Worm (Caenorhabditis elegans) whole organism, L3 larva: Measurements from ENCODE around the gene acr-14.

ENCODE experiments used
- R02D3.7 ChIP-seq: fragments of 150-350 bp; optimal IDR thresholded peaks from 2 replicates; lab custom pipeline; 2014; ENCODE audit warnings: missing biosample characterization, missing genetic modification characterization
- aly-2 ChIP-seq: fragments of 150-350 bp; optimal IDR thresholded peaks from 2 replicates; lab custom pipeline; 2014; ENCODE audit warnings: missing biosample characterization, missing genetic modification characterization
- ama-1 ChIP-seq: fragments of 150-350 bp; optimal IDR thresholded peaks from 2 replicates; lab custom pipeline; 2018
- ceh-16 ChIP-seq: sonication (generic microtip); optimal IDR thresholded peaks from 2 replicates; lab custom pipeline; 2017; ENCODE audit warnings: missing biosample characterization, missing genetic modification characterization
- ceh-28 ChIP-seq: fragments of 150-350 bp; optimal IDR thresholded peaks from 2 replicates; lab custom pipeline; 2014; ENCODE audit warnings: missing biosample characterization, missing genetic modification reagents, missing genetic modification characterization
- ceh-82 ChIP-seq: fragments of 150-350 bp; optimal IDR thresholded peaks from 2 replicates; lab custom pipeline; 2014; ENCODE audit warnings: missing biosample characterization, missing genetic modification characterization
- ceh-9 ChIP-seq: sonication (generic microtip); optimal IDR thresholded peaks from 2 replicates; lab custom pipeline; 2018; ENCODE audit warnings: missing biosample characterization, missing genetic modification characterization
- egl-27 ChIP-seq: sonication (generic microtip); optimal IDR thresholded peaks from 4 replicates; lab custom pipeline; 2017; ENCODE audit warnings: missing biosample characterization, missing genetic modification reagents, missing genetic modification characterization
- egl-5 ChIP-seq: fragments of 150-350 bp; optimal IDR thresholded peaks from 2 replicates; lab custom pipeline; 2017; ENCODE audit warnings: missing biosample characterization, missing genetic modification reagents, missing genetic modification characterization, inconsistent platforms
- elt-1 ChIP-seq: fragments of 150-350 bp; optimal IDR thresholded peaks from 2 replicates; lab custom pipeline; 2014; ENCODE audit warnings: missing biosample characterization, missing genetic modification characterization
- elt-3 ChIP-seq, 3 experiments: fragments of 150-350 bp in 1 of 3; sonication (generic microtip) in 2 of 3; optimal IDR thresholded peaks; 2 replicates in 2 of 3; 4 replicates in 1 of 3; lab custom pipeline; 2014 to 2017; ENCODE audit warnings: missing biosample characterization in 3 of 3, missing genetic modification characterization in 3 of 3
- fkh-10 ChIP-seq: sonication (generic microtip); optimal IDR thresholded peaks from 2 replicates; lab custom pipeline; 2017; ENCODE audit warnings: missing biosample characterization, missing genetic modification reagents, missing genetic modification characterization
- fkh-2 ChIP-seq: fragments of 150-350 bp; optimal IDR thresholded peaks from 2 replicates; lab custom pipeline; 2014; ENCODE audit warnings: missing biosample characterization, missing genetic modification reagents, missing genetic modification characterization
- hmg-11 ChIP-seq: sonication (generic microtip); optimal IDR thresholded peaks from 2 replicates; lab custom pipeline; 2016; ENCODE audit warnings: missing genetic modification characterization, missing compliant biosample characterization
- lin-15B ChIP-seq: fragments of 150-350 bp; optimal IDR thresholded peaks from 2 replicates; lab custom pipeline; 2014; ENCODE audit warnings: missing biosample characterization, missing genetic modification characterization
- lin-39 ChIP-seq: fragments of 150-350 bp; optimal IDR thresholded peaks from 2 replicates; lab custom pipeline; 2018; ENCODE audit warnings: missing biosample characterization, missing genetic modification reagents, missing genetic modification characterization
- mdl-1 ChIP-seq: fragments of 150-350 bp; optimal IDR thresholded peaks from 2 replicates; lab custom pipeline; 2014; ENCODE audit warnings: missing biosample characterization, missing genetic modification characterization
- mml-1 ChIP-seq: fragments of 150-350 bp; sonication (generic microtip); optimal IDR thresholded peaks from 3 replicates; lab custom pipeline; 2014; ENCODE audit warnings: missing biosample characterization, missing genetic modification characterization
- nfya-1 ChIP-seq: sonication (generic microtip); optimal IDR thresholded peaks from 2 replicates; lab custom pipeline; 2017; ENCODE audit warnings: missing genetic modification characterization, mild to moderate bottlenecking, missing compliant biosample characterization, antibody characterized with exemption, moderate library complexity; ENCODE audit not compliant: insufficient read depth
- nhr-11 ChIP-seq: fragments of 150-350 bp; optimal IDR thresholded peaks from 2 replicates; lab custom pipeline; 2014; ENCODE audit warnings: missing biosample characterization, missing genetic modification characterization
- nhr-12 ChIP-seq: fragments of 150-350 bp; optimal IDR thresholded peaks from 2 replicates; lab custom pipeline; 2014; ENCODE audit warnings: missing biosample characterization, missing genetic modification characterization
- nhr-23 ChIP-seq: fragments of 150-350 bp; optimal IDR thresholded peaks from 2 replicates; lab custom pipeline; 2014; ENCODE audit warnings: missing biosample characterization, missing genetic modification reagents, missing genetic modification characterization
- nhr-237 ChIP-seq: fragments of 150-350 bp; optimal IDR thresholded peaks from 2 replicates; lab custom pipeline; 2014; ENCODE audit warnings: missing biosample characterization, missing genetic modification characterization
- nhr-25 ChIP-seq: sonication (generic microtip); optimal IDR thresholded peaks from 2 replicates; lab custom pipeline; 2017; ENCODE audit warnings: missing biosample characterization, missing genetic modification characterization
- nhr-43 ChIP-seq: sonication (generic microtip); optimal IDR thresholded peaks from 2 replicates; lab custom pipeline; 2016; ENCODE audit warnings: mild to moderate bottlenecking, missing genetic modification characterization, missing compliant biosample characterization; ENCODE audit not compliant: poor library complexity, severe bottlenecking
- nhr-67 ChIP-seq: fragments of 150-350 bp; optimal IDR thresholded peaks from 2 replicates; lab custom pipeline; 2014; ENCODE audit warnings: missing biosample characterization, missing genetic modification characterization
- nhr-76 ChIP-seq: fragments of 150-350 bp; sonication (generic microtip); optimal IDR thresholded peaks from 5 replicates; lab custom pipeline; 2014; ENCODE audit warnings: missing biosample characterization, missing genetic modification characterization
- nhr-77 ChIP-seq: fragments of 150-350 bp; optimal IDR thresholded peaks from 2 replicates; lab custom pipeline; 2014; ENCODE audit warnings: missing biosample characterization, missing genetic modification characterization
- pha-4 ChIP-seq: fragments of 150-350 bp; optimal IDR thresholded peaks from 2 replicates; lab custom pipeline; 2014; ENCODE audit warnings: missing biosample characterization, missing genetic modification reagents, missing genetic modification characterization
- pqm-1 ChIP-seq: fragments of 150-350 bp; optimal IDR thresholded peaks from 2 replicates; lab custom pipeline; 2017; ENCODE audit warnings: missing biosample characterization, missing genetic modification characterization, inconsistent platforms
- sea-2 ChIP-seq: fragments of 150-350 bp; sonication (generic microtip); optimal IDR thresholded peaks from 4 replicates; lab custom pipeline; 2014; ENCODE audit warnings: missing biosample characterization, missing genetic modification reagents, missing genetic modification characterization
- skn-1 ChIP-seq: fragments of 150-350 bp; optimal IDR thresholded peaks from 2 replicates; lab custom pipeline; 2014; ENCODE audit warnings: missing biosample characterization, missing genetic modification characterization
- snpc-4 ChIP-seq: fragments of 150-350 bp; optimal IDR thresholded peaks from 2 replicates; lab custom pipeline; 2014; ENCODE audit warnings: missing biosample characterization, missing genetic modification characterization
- tbx-2 ChIP-seq: sonication (generic microtip); optimal IDR thresholded peaks from 2 replicates; lab custom pipeline; 2016; ENCODE audit warnings: mild to moderate bottlenecking, missing genetic modification characterization, missing compliant biosample characterization
- unc-39 ChIP-seq: sonication (generic microtip); optimal IDR thresholded peaks from 4 replicates; lab custom pipeline; 2017; ENCODE audit warnings: missing biosample characterization, missing genetic modification characterization
- zag-1 ChIP-seq: fragments of 150-350 bp; optimal IDR thresholded peaks from 2 replicates; lab custom pipeline; 2014; ENCODE audit warnings: missing biosample characterization, missing genetic modification characterization

The acr-14 gene

ce11 chrII:8224623-8225022 is 47.6 kb upstream of the acr-14 start:
- TF ChIP-seq nhr-23 (tag; lab: Kevin White, UChicago) (peak; percentile 54), sea-2 (GFP tag; lab: Kevin White, UChicago) (no peak), nhr-43 (tag; lab: Kevin White, UChicago) (peak; percentile 7), ceh-82 (tag; lab: Kevin White, UChicago) (no peak), elt-1 (peak; percentile 44)

ce11 chrII:8223945-8224344 is 47.0 kb upstream of the acr-14 start:
- TF ChIP-seq egl-5 (tag; lab: Kevin White, UChicago) (no peak), elt-1 (no peak), skn-1 (tag; lab: Kevin White, UChicago) (no peak), lin-39 (no peak)

- TF ChIP-seq nhr-11 (tag; lab: Kevin White, UChicago) (no peak), lin-15B (no peak), nhr-25 (tag; lab: Kevin White, UChicago) (peak; percentile 43)
These were observed 46.4 kb upstream of the acr-14 start for ce11 chrII:8223422-8223821.

- TF ChIP-seq nhr-67 (tag; lab: Kevin White, UChicago) (no peak), pha-4 (tag; lab: Kevin White, UChicago) (peak; percentile 4), egl-27 (tag; lab: Kevin White, UChicago) (no peak), ceh-9 (tag; lab: Kevin White, UChicago) (no peak), nfya-1 (tag; lab: Kevin White, UChicago) (peak; percentile 1), elt-1 (no peak), lin-15B (no peak), ama-1 (peak; percentile 31), elt-3 (tag; optimal IDR thresholded peaks at IDR 0.05; lab: Kevin White, UChicago) (no peak), zag-1 (tag; lab: Kevin White, UChicago) (no peak), snpc-4 (tag; lab: Kevin White, UChicago) (peak; percentile 8), nhr-23 (tag; lab: Kevin White, UChicago) (peak; percentile 40), nhr-43 (tag; lab: Kevin White, UChicago) (no peak), nhr-76 (tag; lab: Kevin White, UChicago) (no peak), R02D3.7 (tag; lab: Kevin White, UChicago) (no peak), mdl-1 (tag; lab: Kevin White, UChicago) (peak; percentile 15), fkh-10 (GFP tag; lab: Kevin White, UChicago) (no peak), hmg-11 (tag; lab: Kevin White, UChicago) (peak; percentile 50), unc-39 (no peak), ceh-28 (tag; lab: Kevin White, UChicago) (no peak), nhr-25 (tag; lab: Kevin White, UChicago) (peak; percentile 88), lin-39 (no peak), pqm-1 (tag; lab: Kevin White, UChicago) (no peak), mml-1 (tag; lab: Kevin White, UChicago) (no peak), nhr-237 (no peak), nhr-77 (tag; lab: Kevin White, UChicago) (no peak), nhr-12 (tag; lab: Kevin White, UChicago) (no peak)
These were observed 45.5 kb upstream of the acr-14 start, which contains the start of gene dab-1 for ce11 chrII:8222309-8223065. Gene dab-1 (plus strand): TSS chrII:8222386.

ce11 chrII:8220267-8220666 is 43.3 kb upstream of the acr-14 start:
- TF ChIP-seq fkh-2 (tag; lab: Kevin White, UChicago) (no peak), lin-15B (no peak), aly-2 (tag; lab: Kevin White, UChicago) (no peak), nhr-23 (tag; lab: Kevin White, UChicago) (no peak), zag-1 (tag; lab: Kevin White, UChicago) (no peak), ceh-16 (tag; lab: Kevin White, UChicago) (no peak), skn-1 (tag; lab: Kevin White, UChicago) (no peak), tbx-2 (no peak)
